Worm (Caenorhabditis elegans) whole organism, late embryonic: ENCODE data around the gene Y49F6C.7.

Experiments used
- ahr-1 ChIP-seq: sonication (generic microtip); optimal IDR thresholded peaks from 2 replicates; lab custom pipeline; 2016; ENCODE audit warnings: missing genetic modification characterization, missing compliant biosample characterization
- ceh-24 ChIP-seq: sonication (generic microtip); optimal IDR thresholded peaks from 2 replicates; lab custom pipeline; 2016; ENCODE audit warnings: mild to moderate bottlenecking, missing genetic modification characterization, missing compliant biosample characterization
- ceh-48 ChIP-seq: sonication (generic microtip); optimal IDR thresholded peaks from 2 replicates; lab custom pipeline; 2016; ENCODE audit warnings: missing genetic modification characterization, inconsistent platforms, missing compliant biosample characterization
- che-1 ChIP-seq: sonication (generic microtip); optimal IDR thresholded peaks from 2 replicates; lab custom pipeline; 2016; ENCODE audit warnings: mild to moderate bottlenecking, missing genetic modification characterization, missing compliant biosample characterization
- fkh-10 ChIP-seq: fragments of 150-350 bp; optimal IDR thresholded peaks from 2 replicates; lab custom pipeline; 2014; ENCODE audit warnings: missing biosample characterization, missing genetic modification reagents, missing genetic modification characterization
- fkh-6 ChIP-seq: sonication (generic microtip); optimal IDR thresholded peaks from 2 replicates; lab custom pipeline; 2016; ENCODE audit warnings: missing genetic modification characterization, missing compliant biosample characterization
- lim-6 ChIP-seq: sonication (generic microtip); optimal IDR thresholded peaks from 2 replicates; lab custom pipeline; 2016; ENCODE audit warnings: missing genetic modification characterization, missing compliant biosample characterization
- mec-3 ChIP-seq: sonication (generic microtip); optimal IDR thresholded peaks from 2 replicates; lab custom pipeline; 2016; ENCODE audit warnings: borderline replicate concordance, missing genetic modification characterization, missing compliant biosample characterization
- nfya-1 ChIP-seq: sonication (generic microtip); optimal IDR thresholded peaks from 2 replicates; lab custom pipeline; 2017; ENCODE audit warnings: missing genetic modification characterization, mild to moderate bottlenecking, missing compliant biosample characterization, antibody characterized with exemption, moderate library complexity
- pax-1 ChIP-seq: fragments of 150-350 bp; optimal IDR thresholded peaks from 2 replicates; lab custom pipeline; 2014; ENCODE audit warnings: missing biosample characterization, missing genetic modification characterization
- sox-2 ChIP-seq: fragments of 200-800 bp; sonication (Bioruptor generic); IDR thresholded peaks from 2 replicates; pipeline ENCODE4 v1.3.6; 2022; ENCODE audit warnings: missing genetic modification reagents, missing genetic modification characterization, missing compliant biosample characterization

- TF ChIP-seq nfya-1 (no peak), ceh-48 (tag; lab: Kevin White, UChicago) (no peak), ahr-1 (no peak), fkh-6 (no peak), pax-1 (tag; lab: Kevin White, UChicago) (no peak), mec-3 (tag; lab: Kevin White, UChicago) (no peak), lim-6 (no peak), ceh-24 (tag; lab: Kevin White, UChicago) (no peak), che-1 (no peak), fkh-10 (GFP tag; lab: Kevin White, UChicago) (no peak), sox-2 (GFP tag; lab: Robert Waterston, UW) (no peak)
Measured at ce11 chrII:3349820-3350291, 18.1 kb downstream of the Y49F6C.7 start, which contains the start of gene F14D2.8.
